ENCODE assay signal across 4 worm cellular contexts in the genomic region with DNA sequence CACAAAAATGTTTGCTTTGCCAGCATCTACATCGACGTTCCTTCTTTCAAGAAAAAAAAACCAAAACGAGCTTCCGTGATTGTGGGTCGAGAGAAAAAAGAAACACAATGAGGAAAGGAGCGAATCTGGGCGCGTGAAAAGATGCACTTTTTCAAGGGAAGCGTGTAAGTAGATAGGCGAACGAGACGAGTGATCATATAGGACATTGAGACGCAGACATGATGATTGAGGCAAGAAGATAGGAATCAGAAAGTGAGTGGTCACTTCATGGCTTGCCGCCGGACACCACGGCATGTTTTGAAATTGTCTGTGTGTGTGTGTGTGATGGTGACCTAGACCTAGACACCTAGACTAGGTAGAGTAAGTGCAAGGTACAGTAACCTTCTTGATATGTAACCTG.
TF ChIP-seq lines count a peak whose summit lies in the region.

No protein-coding gene starts in this region.

TF ChIP-seq in whole organism, L1 larva, 84 proteins besides CTCF, POLR2A, EP300 and RAD21 (continued from another document):
- TF ChIP-seq vab-15 (tag; optimal IDR thresholded peaks at IDR 0.05; lab: Kevin White, UChicago) (no peak), elt-2 (tag; optimal IDR thresholded peaks at IDR 0.05; lab: Kevin White, UChicago) (no peak), efl-1 (optimal IDR thresholded peaks at IDR 0.05; lab: Kevin White, UChicago) (peak; percentile 19 to 24), efl-1 (GFP tag; optimal IDR thresholded peaks at IDR 0.05 in 1 of 2; lab: Kevin White, UChicago) (no peak), ceh-82 (tag; optimal IDR thresholded peaks at IDR 0.05; lab: Kevin White, UChicago) (peak in 1 of 3 experiments; percentile 40), nhr-71 (tag; optimal IDR thresholded peaks at IDR 0.05; lab: Kevin White, UChicago) (peak; percentile 58), sup-37 (GFP tag; optimal IDR thresholded peaks at IDR 0.05; lab: Kevin White, UChicago) (no peak), irx-1 (tag; optimal IDR thresholded peaks at IDR 0.05; lab: Kevin White, UChicago) (peak; percentile 33)
TF ChIP-seq in whole organism, L1 larva: peak in this region for 20.

TF ChIP-seq in whole organism, L2 larva, 48 proteins besides CTCF, POLR2A, EP300 and RAD21 (continued from another document):
- TF ChIP-seq ceh-16 (tag; optimal IDR thresholded peaks at IDR 0.05; lab: Kevin White, UChicago) (peak; percentile 44), peb-1 (tag; optimal IDR thresholded peaks at IDR 0.05; lab: Kevin White, UChicago) (no peak), R02D3.7 (tag; optimal IDR thresholded peaks at IDR 0.05; lab: Kevin White, UChicago) (no peak), nhr-237 (tag; optimal IDR thresholded peaks at IDR 0.05; lab: Kevin White, UChicago) (no peak), nhr-10 (tag; optimal IDR thresholded peaks at IDR 0.05; lab: Kevin White, UChicago) (no peak), nhr-23 (tag; optimal IDR thresholded peaks at IDR 0.05; lab: Kevin White, UChicago) (no peak), dmd-4 (tag; optimal IDR thresholded peaks at IDR 0.05; lab: Kevin White, UChicago) (no peak), C34F6.9 (tag; optimal IDR thresholded peaks at IDR 0.05; lab: Kevin White, UChicago) (peak; percentile 60), ZK546.5 (tag; optimal IDR thresholded peaks at IDR 0.05; lab: Kevin White, UChicago) (no peak), gmeb-1 (tag; optimal IDR thresholded peaks at IDR 0.05; lab: Kevin White, UChicago) (no peak), nhr-129 (tag; optimal IDR thresholded peaks at IDR 0.05; lab: Kevin White, UChicago) (peak; percentile 66), blmp-1 (tag; optimal IDR thresholded peaks at IDR 0.05; lab: Kevin White, UChicago; ENCODE audit: insufficient read depth) (peak; percentile 95), nhr-77 (tag; optimal IDR thresholded peaks at IDR 0.05; lab: Kevin White, UChicago) (peak; percentile 3), ztf-1 (GFP tag; conservative IDR thresholded peaks at IDR 0.05; lab: Robert Waterston, UW) (no peak), nhr-6 (tag; optimal IDR thresholded peaks at IDR 0.05; lab: Kevin White, UChicago) (no peak), unc-62 (GFP tag; optimal IDR thresholded peaks at IDR 0.05; lab: Kevin White, UChicago) (no peak)

TF ChIP-seq in whole organism, L3 larva, 47 proteins besides CTCF, POLR2A, EP300 and RAD21 (continued from another document):
- peak; percentile 55 for TF ChIP-seq nhr-23 (tag; optimal IDR thresholded peaks at IDR 0.05; lab: Kevin White, UChicago)
- no peak for TF ChIP-seq jun-1 (tag; optimal IDR thresholded peaks at IDR 0.05; lab: Kevin White, UChicago)
- no peak for TF ChIP-seq nhr-28 (tag; optimal IDR thresholded peaks at IDR 0.05; lab: Kevin White, UChicago)
- no peak for TF ChIP-seq zag-1 (tag; optimal IDR thresholded peaks at IDR 0.05; lab: Kevin White, UChicago)
- TF ChIP-seq mml-1 (tag; optimal IDR thresholded peaks at IDR 0.05; lab: Kevin White, UChicago): no peak
- TF ChIP-seq pha-4 (tag; optimal IDR thresholded peaks at IDR 0.05; lab: Kevin White, UChicago): peak; percentile 9
- peak; percentile 79 for TF ChIP-seq nfya-1 (tag; optimal IDR thresholded peaks at IDR 0.05; lab: Kevin White, UChicago; ENCODE audit: insufficient read depth)
- peak; percentile 39 for TF ChIP-seq mdl-1 (tag; optimal IDR thresholded peaks at IDR 0.05; lab: Kevin White, UChicago)
- TF ChIP-seq snpc-4 (tag; optimal IDR thresholded peaks at IDR 0.05; lab: Kevin White, UChicago): no peak
- TF ChIP-seq elt-2 (tag; optimal IDR thresholded peaks at IDR 0.05; lab: Kevin White, UChicago): no peak
- peak; percentile 67 for TF ChIP-seq ama-1 (optimal IDR thresholded peaks at IDR 0.05; lab: Kevin White, UChicago)
- no peak for TF ChIP-seq daf-12 (tag; optimal IDR thresholded peaks at IDR 0.05; lab: Kevin White, UChicago)
TF ChIP-seq in whole organism, L3 larva: peak in this region for 18.

TF ChIP-seq in whole organism, L4 larva, 104 proteins besides CTCF, POLR2A, EP300 and RAD21 (continued from another document):
- TF ChIP-seq lsy-2 (tag; optimal IDR thresholded peaks at IDR 0.05; lab: Kevin White, UChicago) (peak; percentile 44 to 52), ceh-82 (tag; optimal IDR thresholded peaks at IDR 0.05; lab: Kevin White, UChicago) (no peak), ceh-62 (tag; optimal IDR thresholded peaks at IDR 0.05; lab: Kevin White, UChicago) (no peak), aha-1 (tag; lab: Kevin White, UChicago) (peak; percentile 92), ceh-44 (GFP tag; IDR thresholded peaks at IDR 0.05; lab: Robert Waterston, UW) (no peak), nhr-48 (tag; optimal IDR thresholded peaks at IDR 0.05; lab: Kevin White, UChicago) (peak; percentile 29), Y105C5A.15 (GFP tag; IDR thresholded peaks at IDR 0.05; lab: Robert Waterston, UW) (no peak), lin-29 (GFP tag; IDR thresholded peaks at IDR 0.05; lab: Robert Waterston, UW) (no peak), ama-1 (optimal IDR thresholded peaks at IDR 0.05; lab: Kevin White, UChicago) (no peak), set-16 (GFP tag; IDR thresholded peaks at IDR 0.05; lab: Robert Waterston, UW) (no peak), Y5F2A.4 (GFP tag; optimal IDR thresholded peaks at IDR 0.05; lab: Kevin White, UChicago) (no peak), tra-1 (GFP tag; IDR thresholded peaks at IDR 0.05; lab: Robert Waterston, UW) (no peak), duxl-1 (tag; optimal IDR thresholded peaks at IDR 0.05; lab: Kevin White, UChicago; ENCODE audit: poor library complexity) (peak; percentile 36), mep-1 (tag; optimal IDR thresholded peaks at IDR 0.05; lab: Kevin White, UChicago) (peak; percentile 53), unc-130 (GFP tag; optimal IDR thresholded peaks at IDR 0.05; lab: Kevin White, UChicago) (no peak), lin-39 (tag; optimal IDR thresholded peaks at IDR 0.05; lab: Kevin White, UChicago) (no peak), nhr-42 (GFP tag; IDR thresholded peaks at IDR 0.05; lab: Robert Waterston, UW) (0 out of 2 replicates have a peak, but pooled peaks have one; percentile 5), unc-62 (GFP tag; optimal IDR thresholded peaks at IDR 0.05 in 1 of 2; lab: Kevin White, UChicago) (peak in 1 of 2 experiments; percentile 75), unc-62 (tag; optimal IDR thresholded peaks at IDR 0.05; lab: Kevin White, UChicago) (no peak), nhr-237 (tag; optimal IDR thresholded peaks at IDR 0.05; lab: Kevin White, UChicago) (no peak), lin-15B (tag; optimal IDR thresholded peaks at IDR 0.05; lab: Kevin White, UChicago) (no peak), nhr-102 (tag; optimal IDR thresholded peaks at IDR 0.05; lab: Kevin White, UChicago) (no peak), vab-7 (GFP tag; IDR thresholded peaks at IDR 0.05; lab: Robert Waterston, UW) (no peak), saeg-2 (GFP tag; IDR thresholded peaks at IDR 0.05; lab: Robert Waterston, UW) (no peak), F10B5.3 (tag; optimal IDR thresholded peaks at IDR 0.05; lab: Kevin White, UChicago) (no peak), nhr-76 (tag; optimal IDR thresholded peaks at IDR 0.05; lab: Kevin White, UChicago) (no peak), Y48G9A.11 (GFP tag; IDR thresholded peaks at IDR 0.05; lab: Robert Waterston, UW) (no peak), nhr-77 (tag; optimal IDR thresholded peaks at IDR 0.05; lab: Kevin White, UChicago) (peak; percentile 25), fkh-10 (GFP tag; optimal IDR thresholded peaks at IDR 0.05; lab: Kevin White, UChicago) (peak; percentile 0), egl-27 (tag; optimal IDR thresholded peaks at IDR 0.05; lab: Kevin White, UChicago) (no peak), dmd-9 (GFP tag; IDR thresholded peaks at IDR 0.05; lab: Robert Waterston, UW) (no peak), zag-1 (tag; optimal IDR thresholded peaks at IDR 0.05; lab: Kevin White, UChicago) (no peak), snpc-1.2 (GFP tag; IDR thresholded peaks at IDR 0.05; lab: Robert Waterston, UW) (no peak), daf-12 (tag; optimal IDR thresholded peaks at IDR 0.05; lab: Kevin White, UChicago) (no peak), sdz-12 (GFP tag; optimal IDR thresholded peaks at IDR 0.05; lab: Kevin White, UChicago) (no peak), nhr-28 (tag; optimal IDR thresholded peaks at IDR 0.05; lab: Kevin White, UChicago) (peak; percentile 64), dpl-1 (GFP tag; optimal IDR thresholded peaks at IDR 0.05; lab: Kevin White, UChicago) (no peak), mxl-2 (GFP tag; conservative IDR thresholded peaks at IDR 0.05; lab: Robert Waterston, UW) (no peak), php-3 (GFP tag; IDR thresholded peaks at IDR 0.05; lab: Robert Waterston, UW) (no peak), T20F7.1 (GFP tag; optimal IDR thresholded peaks at IDR 0.05; lab: Kevin White, UChicago) (no peak), ZK337.2 (GFP tag; IDR thresholded peaks at IDR 0.05; lab: Robert Waterston, UW) (no peak), daf-16 (GFP tag; optimal IDR thresholded peaks at IDR 0.05; lab: Kevin White, UChicago) (no peak), daf-16 (tag; optimal IDR thresholded peaks at IDR 0.05; lab: Kevin White, UChicago) (peak; percentile 10), T26A8.4 (GFP tag; IDR thresholded peaks at IDR 0.05; lab: Robert Waterston, UW) (no peak; the same call in 1 of the 2 replicates), R02D3.7 (tag; optimal IDR thresholded peaks at IDR 0.05; lab: Kevin White, UChicago) (no peak), F44E2.7 (GFP tag; IDR thresholded peaks at IDR 0.05; lab: Robert Waterston, UW) (no peak), nhr-10 (tag; optimal IDR thresholded peaks at IDR 0.05; lab: Kevin White, UChicago) (no peak), spr-3 (GFP tag; optimal IDR thresholded peaks at IDR 0.05; lab: Kevin White, UChicago) (no peak), hlh-30 (tag; optimal IDR thresholded peaks at IDR 0.05; lab: Kevin White, UChicago; ENCODE audit: insufficient read depth) (peak; percentile 87)
TF ChIP-seq in whole organism, L4 larva: peak in this region for 22.
